Worm (Caenorhabditis elegans): ENCODE data around the gene K06H7.2.

- TF ChIP-seq ztf-23 (GFP tag; IDR thresholded peaks at IDR 0.05) (no peak), flt-1 (GFP tag; IDR thresholded peaks at IDR 0.05) (no peak), ztf-29 (GFP tag; IDR thresholded peaks at IDR 0.05) (no peak), ref-1 (GFP tag; conservative IDR thresholded peaks at IDR 0.05) (no peak), cog-1 (tag; optimal IDR thresholded peaks at IDR 0.05) (no peak), T22C8.4 (GFP tag; IDR thresholded peaks at IDR 0.05) (no peak)
These were observed 4.7 kb downstream of the K06H7.2 start, which contains the start of gene K06H7.8 for ce11 chrIII:8098116-8098515.
